Worm (Caenorhabditis elegans) whole organism, L1 larva: Measurements from ENCODE around the gene ssp-33.

ENCODE experiments used
- C16A3.4 ChIP-seq: fragments of 150-350 bp; optimal IDR thresholded peaks from 2 replicates; lab custom pipeline; 2014; ENCODE audit warnings: missing biosample characterization, missing genetic modification characterization
- C34B4.2 ChIP-seq: sonication (generic microtip); optimal IDR thresholded peaks from 2 replicates; lab custom pipeline; 2017; ENCODE audit warnings: mild to moderate bottlenecking, missing genetic modification characterization, missing compliant biosample characterization
- aha-1 ChIP-seq: fragments of 150-350 bp; optimal IDR thresholded peaks from 2 replicates; lab custom pipeline; 2014; ENCODE audit warnings: missing biosample characterization, missing genetic modification characterization
- blmp-1 ChIP-seq: fragments of 150-350 bp; optimal IDR thresholded peaks from 2 replicates; lab custom pipeline; 2014; ENCODE audit warnings: missing biosample characterization, missing genetic modification characterization
- ceh-63 ChIP-seq: fragments of 200-800 bp; sonication (Bioruptor generic); optimal IDR thresholded peaks from 2 replicates; lab custom pipeline; 2018; ENCODE audit warnings: mild to moderate bottlenecking, missing genetic modification characterization, missing compliant biosample characterization
- ceh-8 ChIP-seq: fragments of 200-800 bp; sonication (Bioruptor generic); optimal IDR thresholded peaks from 2 replicates; lab custom pipeline; 2018; ENCODE audit warnings: mild to moderate bottlenecking, missing genetic modification characterization, moderate library complexity, missing compliant biosample characterization
- ceh-82 ChIP-seq, 3 experiments: fragments of 150-350 bp in 1 of 3; sonication (generic microtip) in 2 of 3; optimal IDR thresholded peaks; 2 replicates each; lab custom pipeline; 2014 to 2017; ENCODE audit warnings: missing biosample characterization in 3 of 3, missing genetic modification characterization in 3 of 3
- ceh-90 ChIP-seq: sonication (generic microtip); optimal IDR thresholded peaks from 2 replicates; lab custom pipeline; 2016; ENCODE audit warnings: missing genetic modification characterization, missing compliant biosample characterization
- dpl-1 ChIP-seq, 3 experiments: fragments of 150-350 bp in 2 of 3; sonication (generic microtip) in 1 of 3; optimal IDR thresholded peaks; 2 replicates each; lab custom pipeline; 2014 to 2017; ENCODE audit warnings: missing biosample characterization in 3 of 3, missing genetic modification characterization in 3 of 3, missing genetic modification reagents in 3 of 3
- egl-13 ChIP-seq: sonication (generic microtip); optimal IDR thresholded peaks from 2 replicates; lab custom pipeline; 2016; ENCODE audit warnings: missing genotype, missing genetic modification reagents, missing genetic modification characterization, missing compliant biosample characterization
- egl-27 ChIP-seq, 2 experiments: fragments of 150-350 bp in 1 of 2; sonication (generic microtip); optimal IDR thresholded peaks; 3 replicates each; lab custom pipeline; 2017 to 2018; ENCODE audit warnings: missing biosample characterization in 2 of 2, missing genetic modification characterization in 2 of 2, missing genetic modification reagents in 2 of 2
- elt-2 ChIP-seq: sonication (generic microtip); optimal IDR thresholded peaks from 2 replicates; lab custom pipeline; 2016; ENCODE audit warnings: missing genetic modification characterization, mild to moderate bottlenecking, inconsistent platforms, missing compliant biosample characterization, missing genetic modification reagents
- ets-5 ChIP-seq: fragments of 200-800 bp; sonication (Bioruptor generic); IDR thresholded peaks from 2 replicates; pipeline ENCODE4 v1.3.6; 2022; ENCODE audit warnings: missing genetic modification characterization, missing compliant biosample characterization
- fkh-8 ChIP-seq: sonication (generic microtip); optimal IDR thresholded peaks from 2 replicates; lab custom pipeline; 2016; ENCODE audit warnings: mild to moderate bottlenecking, missing genetic modification characterization, missing compliant biosample characterization
- fos-1 ChIP-seq: fragments of 150-350 bp; optimal IDR thresholded peaks from 2 replicates; lab custom pipeline; 2014; ENCODE audit warnings: missing biosample characterization, missing genetic modification characterization
- hlh-4 ChIP-seq: sonication (generic microtip); optimal IDR thresholded peaks from 2 replicates; lab custom pipeline; 2016; ENCODE audit warnings: mild to moderate bottlenecking, missing genetic modification characterization, missing compliant biosample characterization
- jun-1 ChIP-seq: fragments of 150-350 bp; optimal IDR thresholded peaks from 2 replicates; lab custom pipeline; 2014; ENCODE audit warnings: missing biosample characterization, missing genetic modification reagents, missing genetic modification characterization
- lin-13 ChIP-seq: fragments of 150-350 bp; optimal IDR thresholded peaks from 2 replicates; lab custom pipeline; 2014; ENCODE audit warnings: missing biosample characterization, missing genetic modification reagents, missing genetic modification characterization
- lin-14 ChIP-seq: fragments of 200-800 bp; sonication (Bioruptor generic); optimal IDR thresholded peaks from 2 replicates; lab custom pipeline; 2018; ENCODE audit warnings: mild to moderate bottlenecking, missing genetic modification characterization, moderate library complexity, missing compliant biosample characterization
- mab-9 ChIP-seq: fragments of 200-800 bp; sonication (Bioruptor generic); IDR thresholded peaks from 2 replicates; pipeline ENCODE4 v1.3.6; 2022; ENCODE audit warnings: missing genetic modification reagents, missing genetic modification characterization, missing compliant biosample characterization
- nhr-28 ChIP-seq: fragments of 150-350 bp; optimal IDR thresholded peaks from 2 replicates; lab custom pipeline; 2014; ENCODE audit warnings: missing biosample characterization, missing genetic modification characterization
- pag-3 ChIP-seq: sonication (generic microtip); optimal IDR thresholded peaks from 2 replicates; lab custom pipeline; 2017; ENCODE audit warnings: missing genetic modification characterization, mild to moderate bottlenecking, missing compliant biosample characterization, antibody characterized with exemption, borderline replicate concordance; ENCODE audit not compliant: insufficient read depth
- pax-3 ChIP-seq: fragments of 200-800 bp; sonication (Bioruptor generic); optimal IDR thresholded peaks from 2 replicates; lab custom pipeline; 2018; ENCODE audit warnings: mild to moderate bottlenecking, missing genetic modification characterization, moderate library complexity, missing compliant biosample characterization
- rnt-1 ChIP-seq: sonication (generic microtip); optimal IDR thresholded peaks from 2 replicates; lab custom pipeline; 2016; ENCODE audit warnings: mild to moderate bottlenecking, missing genetic modification characterization, moderate library complexity, missing compliant biosample characterization
- skn-1 ChIP-seq: fragments of 150-350 bp; optimal IDR thresholded peaks from 2 replicates; lab custom pipeline; 2014; ENCODE audit warnings: missing biosample characterization, missing genetic modification characterization
- snpc-4 ChIP-seq: fragments of 150-350 bp; optimal IDR thresholded peaks from 2 replicates; lab custom pipeline; 2014; ENCODE audit warnings: missing biosample characterization, missing genetic modification characterization
- snu-23 ChIP-seq: sonication (generic microtip); optimal IDR thresholded peaks from 2 replicates; lab custom pipeline; 2016; ENCODE audit warnings: missing genetic modification characterization, missing compliant biosample characterization
- sox-4 ChIP-seq: sonication (generic microtip); optimal IDR thresholded peaks from 2 replicates; lab custom pipeline; 2016; ENCODE audit warnings: missing genetic modification characterization, missing compliant biosample characterization
- unc-30 ChIP-seq: sonication (generic microtip); optimal IDR thresholded peaks from 2 replicates; lab custom pipeline; 2017; ENCODE audit warnings: missing biosample characterization, missing genetic modification characterization
- unc-62 ChIP-seq: fragments of 150-350 bp; optimal IDR thresholded peaks from 2 replicates; lab custom pipeline; 2014; ENCODE audit warnings: missing biosample characterization, missing genetic modification reagents, missing genetic modification characterization
- unc-86 ChIP-seq: sonication (generic microtip); optimal IDR thresholded peaks from 2 replicates; lab custom pipeline; 2016; ENCODE audit warnings: missing genetic modification characterization, missing compliant biosample characterization
- vab-15 ChIP-seq: sonication (generic microtip); optimal IDR thresholded peaks from 2 replicates; lab custom pipeline; 2017; ENCODE audit warnings: missing genotype, mild to moderate bottlenecking, missing genetic modification characterization, missing compliant biosample characterization
- ztf-11 ChIP-seq, 2 experiments: sonication (generic microtip); optimal IDR thresholded peaks; 2 replicates each; lab custom pipeline; 2016 to 2017; ENCODE audit warnings: missing genetic modification characterization in 2 of 2, missing biosample characterization in 1 of 2, missing compliant biosample characterization in 1 of 2

Gene ssp-33

DNA sequence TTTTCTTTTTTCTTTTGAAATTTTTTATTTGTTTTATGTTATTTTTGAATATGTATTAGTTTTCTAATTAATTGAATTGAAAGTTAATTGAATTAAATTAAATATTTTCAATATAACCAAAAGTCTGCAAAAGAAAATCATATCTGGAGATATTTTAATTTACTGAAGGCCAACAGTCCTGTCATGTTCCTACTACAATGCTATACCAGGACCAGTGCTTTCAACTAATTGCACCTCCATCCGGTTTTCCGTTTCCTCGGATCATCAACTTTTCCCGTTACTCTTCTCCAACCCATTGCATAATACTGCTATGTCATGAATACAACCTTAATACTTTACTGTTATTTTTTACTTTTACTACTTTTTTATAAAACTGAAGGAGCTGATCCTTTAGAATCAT, 1.1 kb downstream of the ssp-33 start, which contains the start of gene R08A2.5:
Gene R08A2.5 (plus strand): TSS at position 301 of the 400 bp plus-strand sequence.
- TF ChIP-seq lin-14 (GFP tag; lab: Kevin White, UChicago) (no peak), ceh-90 (tag; lab: Kevin White, UChicago) (no peak), unc-86 (tag; lab: Kevin White, UChicago) (no peak), jun-1 (tag; lab: Kevin White, UChicago) (no peak), C16A3.4 (tag; lab: Kevin White, UChicago) (no peak), snpc-4 (tag; lab: Kevin White, UChicago) (no peak)
- TF ChIP-seq, all 84 proteins: peak for 0

DNA sequence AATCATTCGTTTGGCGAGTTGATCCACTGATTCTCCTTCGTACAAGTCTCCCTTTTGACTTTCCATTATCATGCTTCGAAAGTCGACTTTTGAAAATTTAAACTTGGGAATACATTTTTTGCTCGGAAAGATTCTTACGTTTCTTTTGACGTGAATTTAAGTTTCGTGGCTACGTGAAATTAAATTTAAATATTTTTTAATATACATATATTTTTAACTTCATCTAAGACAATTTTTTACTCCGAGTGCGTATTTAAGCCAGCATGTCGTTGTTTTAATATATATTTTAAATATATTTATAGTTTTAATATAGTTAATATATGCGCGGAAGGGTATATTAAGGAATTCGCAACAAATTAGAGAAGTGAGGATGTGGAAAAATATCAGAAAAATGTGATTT, 4.4 kb downstream of the ssp-33 start, which contains the start of gene R08A2.2:
Gene R08A2.2 (minus strand): TSS at position 101 of the 400 bp plus-strand sequence.
- TF ChIP-seq C34B4.2 (tag; lab: Kevin White, UChicago), result no peak
- TF ChIP-seq blmp-1 (tag; lab: Kevin White, UChicago), result no peak
- TF ChIP-seq C16A3.4 (tag; lab: Kevin White, UChicago), result no peak
- no peak for TF ChIP-seq ceh-82 (tag; optimal IDR thresholded peaks at IDR 0.05; lab: Kevin White, UChicago)
- TF ChIP-seq skn-1 (tag; lab: Kevin White, UChicago), result no peak
- no peak for TF ChIP-seq nhr-28
- TF ChIP-seq fkh-8 (tag; lab: Kevin White, UChicago), result no peak
- TF ChIP-seq ceh-63 (GFP tag; lab: Kevin White, UChicago), result no peak
- TF ChIP-seq elt-2, result no peak
- TF ChIP-seq fos-1 (tag; lab: Kevin White, UChicago), result no peak
- no peak for TF ChIP-seq unc-62 (GFP tag; lab: Kevin White, UChicago)
- no peak for TF ChIP-seq ceh-8
- TF ChIP-seq jun-1 (tag; lab: Kevin White, UChicago), result no peak
- TF ChIP-seq mab-9, result no peak
- no peak for TF ChIP-seq dpl-1 (GFP tag; optimal IDR thresholded peaks at IDR 0.05; lab: Kevin White, UChicago)
- TF ChIP-seq rnt-1 (tag; lab: Kevin White, UChicago), result no peak

DNA sequence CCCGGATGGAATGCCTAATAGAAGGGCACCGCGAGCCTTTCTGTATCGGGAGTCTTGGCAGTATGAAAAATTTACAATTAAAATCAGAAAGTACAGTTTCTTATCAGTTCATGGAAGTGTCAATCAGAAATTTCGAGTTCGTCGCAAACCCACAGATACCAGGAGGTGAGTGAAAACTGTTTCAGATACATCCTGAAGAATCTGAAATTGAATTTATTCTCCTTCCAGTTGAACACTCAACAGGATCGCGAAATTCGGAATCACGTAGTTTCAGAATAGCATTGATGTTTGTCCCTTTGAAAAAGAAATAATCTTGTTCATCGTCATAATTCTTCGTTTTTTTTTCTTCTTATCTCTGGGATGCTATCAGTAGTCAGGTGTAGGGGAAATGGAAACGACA, 4.9 kb downstream of the ssp-33 start, which contains the start of gene fbxa-147:
Gene fbxa-147 (plus strand): TSS at position 386 of the 400 bp plus-strand sequence.
- TF ChIP-seq pax-3 (tag; lab: Kevin White, UChicago) (peak; percentile 3), aha-1 (tag; lab: Kevin White, UChicago) (no peak)

DNA sequence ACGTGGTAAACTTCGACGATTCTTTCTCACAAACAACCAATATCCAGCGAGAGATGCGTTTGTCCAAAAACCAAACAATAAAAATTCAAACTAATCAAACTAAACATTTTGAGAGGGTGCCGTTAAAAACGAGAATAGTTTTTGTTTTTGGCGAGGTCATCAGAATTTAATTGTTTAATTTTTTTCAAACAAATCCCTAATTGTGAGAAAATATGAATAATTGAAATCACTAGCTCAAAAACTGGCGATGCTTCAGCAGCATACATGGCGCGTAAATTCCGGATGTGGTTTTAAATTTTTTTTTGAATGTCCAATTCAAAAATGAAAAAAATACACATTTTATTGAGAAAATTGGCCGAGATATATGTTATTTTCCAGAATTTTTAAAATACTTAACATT, 8.3 kb downstream of the ssp-33 start, which contains the start of gene R08A2.1:
Gene R08A2.1 (minus strand): TSS at position 101 of the 400 bp plus-strand sequence.
- no peak for TF ChIP-seq egl-13
- no peak for TF ChIP-seq hlh-4 (tag; lab: Kevin White, UChicago)
- no peak for TF ChIP-seq snu-23 (GFP tag; lab: Kevin White, UChicago)
- no peak for TF ChIP-seq pag-3 (tag; lab: Kevin White, UChicago)
- TF ChIP-seq ztf-11 (tag; optimal IDR thresholded peaks at IDR 0.05; lab: Kevin White, UChicago), result no peak
- no peak for TF ChIP-seq aha-1 (tag; lab: Kevin White, UChicago)
- no peak for TF ChIP-seq ets-5 (GFP tag; lab: Robert Waterston, UW)

DNA sequence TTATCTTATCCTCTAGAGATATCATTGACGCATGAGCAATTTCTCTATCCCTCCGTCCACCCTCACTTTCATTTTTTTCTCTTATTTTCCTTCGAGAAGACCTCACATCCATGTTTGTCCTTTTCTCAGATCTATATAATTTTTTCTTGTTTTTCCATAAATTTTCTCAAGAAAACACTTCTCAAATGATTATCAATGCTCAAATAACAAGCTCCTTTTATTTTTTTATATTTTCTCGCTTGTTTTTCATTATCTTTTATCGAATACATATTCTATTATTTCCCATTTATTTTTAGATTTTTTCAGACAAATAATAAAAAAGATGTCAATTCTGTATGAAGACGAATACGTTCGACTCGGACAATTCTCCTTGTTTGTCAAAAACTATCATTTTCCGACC, 11.8 kb downstream of the ssp-33 start, which contains the start of gene R08A2.7:
Gene R08A2.7 (plus strand): TSS at position 301 of the 400 bp plus-strand sequence.
- TF ChIP-seq unc-30 (tag; lab: Kevin White, UChicago), result no peak
- TF ChIP-seq lin-13, result no peak
- no peak for TF ChIP-seq egl-27 (tag; optimal IDR thresholded peaks at IDR 0.05; lab: Kevin White, UChicago)
- no peak for TF ChIP-seq sox-4 (tag; lab: Kevin White, UChicago)
- TF ChIP-seq C34B4.2 (tag; lab: Kevin White, UChicago), result no peak
- TF ChIP-seq vab-15 (tag; lab: Kevin White, UChicago), result no peak
- no peak for TF ChIP-seq ceh-63 (GFP tag; lab: Kevin White, UChicago)
- no peak for TF ChIP-seq ceh-82 (tag; optimal IDR thresholded peaks at IDR 0.05; lab: Kevin White, UChicago)
- TF ChIP-seq, all 84 proteins: peak for 0
